Fruit fly (Drosophila melanogaster) whole organism, adult: Measurements from ENCODE around the gene CG12506.

Experiments used
- CG5204 ChIP-seq: fragments of 200-800 bp; sonication (Bioruptor generic); optimal IDR thresholded peaks from 2 replicates; lab custom pipeline; 2016; ENCODE audit warnings: missing biosample characterization, missing genetic modification characterization
- Clk ChIP-seq: fragments of 200-800 bp; sonication (Bioruptor generic); optimal IDR thresholded peaks from 2 replicates; lab custom pipeline; 2017; ENCODE audit warnings: missing biosample characterization, missing genetic modification characterization
- kay ChIP-seq: fragments of 200-800 bp; sonication (Bioruptor generic); peaks from one replicate; lab custom pipeline; 2016; ENCODE audit warnings: missing biosample characterization, missing genetic modification characterization, borderline replicate concordance

DNA sequence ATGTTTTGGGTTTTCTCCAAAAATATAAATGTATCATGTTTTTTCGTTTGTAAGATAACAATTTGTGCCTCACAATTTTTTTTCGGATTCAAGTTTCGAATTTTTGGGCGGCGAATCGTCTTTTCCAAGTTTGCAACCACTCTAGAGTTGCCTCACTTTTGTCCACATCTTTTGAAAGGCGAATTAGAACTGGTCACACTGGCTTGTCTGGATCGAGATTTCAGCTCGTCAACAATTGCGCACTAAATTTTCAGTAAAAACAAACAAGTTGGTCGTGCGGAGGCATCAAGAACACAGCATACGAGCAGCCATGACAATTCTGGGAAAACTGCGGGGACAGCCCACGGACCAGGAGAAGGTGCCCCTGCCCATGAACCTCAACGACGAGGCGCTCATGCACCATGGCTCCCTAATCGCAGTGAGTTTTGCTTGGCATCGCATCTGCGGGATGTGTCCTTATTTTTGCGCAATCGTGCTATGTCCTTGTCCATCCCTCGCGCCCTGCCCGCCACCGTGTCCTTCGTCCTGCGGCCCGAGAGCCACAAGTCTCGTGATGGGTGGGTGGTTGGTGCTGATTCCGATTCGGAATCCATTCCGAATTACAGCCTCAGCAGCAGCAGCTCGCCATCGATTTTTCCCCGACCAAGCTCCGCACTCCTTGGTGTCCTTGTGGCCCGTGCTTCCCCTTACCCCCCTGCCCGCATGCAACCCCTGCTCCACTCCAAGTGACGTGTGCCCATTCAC lies 48.1 kb downstream of the CG12506 start, which contains the start of gene CG3662:
- TF ChIP-seq Clk (GFP tag; lab: Kevin White, UChicago) (no peak), kay (GFP tag; lab: Kevin White, UChicago) (no peak), CG5204 (GFP tag; lab: Kevin White, UChicago) (no peak)
